Worm (Caenorhabditis elegans) whole organism, L3 larva: ENCODE data around the gene glo-4.

Source experiments
- elt-3 ChIP-seq, 3 experiments: fragments of 150-350 bp in 1 of 3; sonication (generic microtip) in 2 of 3; optimal IDR thresholded peaks; 2 replicates in 2 of 3; 4 replicates in 1 of 3; lab custom pipeline; 2014 to 2017; ENCODE audit warnings: missing biosample characterization in 3 of 3, missing genetic modification characterization in 3 of 3
- zag-1 ChIP-seq: fragments of 150-350 bp; optimal IDR thresholded peaks from 2 replicates; lab custom pipeline; 2014; ENCODE audit warnings: missing biosample characterization, missing genetic modification characterization

DNA sequence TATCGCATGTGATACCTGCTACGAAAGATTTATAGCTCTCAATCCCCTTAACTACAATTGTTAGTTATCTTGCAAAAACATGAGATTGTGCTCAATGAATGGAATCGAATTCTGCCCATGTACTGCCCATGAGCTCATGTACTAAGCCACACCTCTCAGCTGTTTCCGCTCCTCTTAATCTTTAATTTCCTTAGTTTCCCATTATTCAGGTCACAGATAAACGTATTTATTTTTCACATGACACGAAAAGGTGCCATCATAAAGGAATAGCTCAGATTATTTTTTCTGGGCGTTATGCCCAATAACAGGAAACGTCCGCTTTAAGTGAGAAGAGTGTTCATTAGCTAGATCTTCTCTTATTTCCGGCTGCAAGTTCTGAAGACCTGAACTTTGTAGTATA lies 57.0 kb downstream of the glo-4 start:
- TF ChIP-seq elt-3 (tag; optimal IDR thresholded peaks at IDR 0.05; lab: Kevin White, UChicago) (no peak), zag-1 (tag; lab: Kevin White, UChicago) (no peak)
